Fruit fly (Drosophila melanogaster): ENCODE data around the gene cv-c.

Gene cv-c

DNA sequence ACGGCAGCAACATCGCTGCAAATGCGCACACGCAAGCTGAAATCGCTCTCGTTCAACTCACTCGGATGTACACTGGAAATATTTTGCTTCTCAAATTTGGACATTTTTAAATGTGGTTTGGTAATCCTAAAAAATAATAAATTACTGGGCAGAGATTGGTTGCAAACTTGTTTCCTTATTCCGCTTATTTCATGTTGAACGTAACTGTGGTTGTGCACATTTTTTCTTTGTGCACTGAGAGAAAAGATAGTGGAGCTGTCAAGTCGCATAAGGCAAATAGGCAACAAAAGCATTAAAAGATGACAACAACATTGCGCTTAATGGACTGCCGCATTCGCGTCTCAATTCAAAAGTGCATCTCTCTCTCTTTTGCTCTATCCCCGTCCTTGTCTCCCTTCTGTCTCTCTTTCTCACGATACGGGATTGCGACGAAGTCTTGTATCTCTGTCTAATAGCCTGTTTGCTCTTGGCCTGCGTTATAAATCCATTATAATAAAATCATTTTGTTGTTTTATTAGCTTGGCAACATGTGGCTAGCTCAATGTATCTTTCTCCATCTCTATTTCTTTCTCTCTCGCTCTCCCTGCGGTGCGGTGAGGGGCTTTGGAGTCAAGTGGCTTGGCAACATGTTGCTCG, 108.2 kb downstream of the cv-c start (continued):
- peak; percentile 90 for TF ChIP-seq Smox (GFP tag; optimal IDR thresholded peaks at IDR 0.05)
- TF ChIP-seq Eip75B (GFP tag; optimal IDR thresholded peaks at IDR 0.05): peak; percentile 96
- TF ChIP-seq Hr39 (GFP tag; optimal IDR thresholded peaks at IDR 0.05): peak; percentile 95
- TF ChIP-seq CG16779 (tag; optimal IDR thresholded peaks at IDR 0.05): peak; percentile 95
- TF ChIP-seq dac (GFP tag; optimal IDR thresholded peaks at IDR 0.05): peak; percentile 99
- TF ChIP-seq CG10631 (GFP tag; optimal IDR thresholded peaks at IDR 0.05): peak; percentile 98
- peak; percentile 98 for TF ChIP-seq fd59A (GFP tag; optimal IDR thresholded peaks at IDR 0.05)
- peak; percentile 92 for TF ChIP-seq topi (GFP tag; optimal IDR thresholded peaks at IDR 0.05)
- TF ChIP-seq CG8632 (GFP tag; optimal IDR thresholded peaks at IDR 0.05): peak; percentile 94
- peak; percentile 99 for TF ChIP-seq acj6 (GFP tag; optimal IDR thresholded peaks at IDR 0.05)
- TF ChIP-seq Ets96B (tag; optimal IDR thresholded peaks at IDR 0.05): peak; percentile 99
- peak; percentile 100 for TF ChIP-seq Hr4 (GFP tag; optimal IDR thresholded peaks at IDR 0.05)
- no peak for TF ChIP-seq CG6854 (GFP tag; optimal IDR thresholded peaks at IDR 0.05)
- TF ChIP-seq CG11294 (GFP tag; IDR thresholded peaks at IDR 0.05): peak; percentile 90
- peak; percentile 92 for TF ChIP-seq CG3032 (tag; optimal IDR thresholded peaks at IDR 0.05)
- peak; percentile 88 for TF ChIP-seq CG6808 (GFP tag; optimal IDR thresholded peaks at IDR 0.05)
- peak; percentile 94 for TF ChIP-seq spab (GFP tag; optimal IDR thresholded peaks at IDR 0.05)
- peak; percentile 100 for TF ChIP-seq CG8119 (GFP tag; IDR thresholded peaks at IDR 0.05)
- TF ChIP-seq vri (GFP tag; optimal IDR thresholded peaks at IDR 0.05): peak; percentile 74
- TF ChIP-seq CG11902 (GFP tag; optimal IDR thresholded peaks at IDR 0.05): peak; percentile 88
- peak; percentile 95 for TF ChIP-seq dsx (GFP tag; optimal IDR thresholded peaks at IDR 0.05; ENCODE audit: poor library complexity, severe bottlenecking)
- TF ChIP-seq CG4318 (GFP tag; optimal IDR thresholded peaks at IDR 0.05): peak; percentile 98
- TF ChIP-seq CG11762 (GFP tag; optimal IDR thresholded peaks at IDR 0.05; ENCODE audit: insufficient read depth): peak; percentile 93
- TF ChIP-seq CG34406 (GFP tag; optimal IDR thresholded peaks at IDR 0.05): peak; percentile 94
- TF ChIP-seq svp (GFP tag): peak; percentile 92
- peak; percentile 97 for TF ChIP-seq Hr38 (GFP tag; optimal IDR thresholded peaks at IDR 0.05)
- peak; percentile 94 for TF ChIP-seq esn (GFP tag; optimal IDR thresholded peaks at IDR 0.05)
- TF ChIP-seq CG32006 (GFP tag; optimal IDR thresholded peaks at IDR 0.05): peak; percentile 100

DNA sequence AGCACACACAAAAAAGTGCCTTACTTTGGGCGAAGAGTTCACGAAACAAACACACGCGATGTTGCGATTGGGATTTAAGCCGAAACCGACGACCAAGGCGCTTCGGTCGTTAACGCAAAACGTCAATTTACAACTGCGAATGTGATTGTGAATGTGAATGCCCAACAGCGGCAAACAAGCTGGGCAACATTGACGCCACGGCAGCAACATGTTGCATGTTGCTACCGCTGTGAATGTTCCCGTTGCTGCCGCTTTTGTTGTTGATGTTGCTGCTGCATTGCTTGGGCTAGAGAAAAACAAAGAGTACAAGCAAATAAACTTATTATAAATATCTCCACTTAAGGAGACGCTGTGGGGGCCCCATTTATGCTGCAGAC, 108.7 kb downstream of the cv-c start, which contains the start of gene NK7.1:
NK7.1 (minus strand) TSS at position 137 of the 377 bp plus-strand sequence.
- no peak for TF ChIP-seq CG8632 (GFP tag; optimal IDR thresholded peaks at IDR 0.05)
- no peak for TF ChIP-seq Eip75B (GFP tag; optimal IDR thresholded peaks at IDR 0.05)
- no peak for TF ChIP-seq CG3919 (GFP tag; optimal IDR thresholded peaks at IDR 0.05)
- no peak for TF ChIP-seq CG1621 (tag; optimal IDR thresholded peaks at IDR 0.05)
- no peak for TF ChIP-seq Sox15 (GFP tag; optimal IDR thresholded peaks at IDR 0.05)
- no peak for TF ChIP-seq CG10669 (GFP tag; optimal IDR thresholded peaks at IDR 0.05)
- no peak for TF ChIP-seq Hr4 (GFP tag; optimal IDR thresholded peaks at IDR 0.05)
- TF ChIP-seq CG8119 (GFP tag; IDR thresholded peaks at IDR 0.05): no peak
- TF ChIP-seq Ets21C (GFP tag; optimal IDR thresholded peaks at IDR 0.05): no peak
- no peak for TF ChIP-seq CG11902 (GFP tag; optimal IDR thresholded peaks at IDR 0.05)
- TF ChIP-seq CG6792 (GFP tag; optimal IDR thresholded peaks at IDR 0.05): no peak
- TF ChIP-seq cyc (GFP tag; optimal IDR thresholded peaks at IDR 0.05): no peak

DNA sequence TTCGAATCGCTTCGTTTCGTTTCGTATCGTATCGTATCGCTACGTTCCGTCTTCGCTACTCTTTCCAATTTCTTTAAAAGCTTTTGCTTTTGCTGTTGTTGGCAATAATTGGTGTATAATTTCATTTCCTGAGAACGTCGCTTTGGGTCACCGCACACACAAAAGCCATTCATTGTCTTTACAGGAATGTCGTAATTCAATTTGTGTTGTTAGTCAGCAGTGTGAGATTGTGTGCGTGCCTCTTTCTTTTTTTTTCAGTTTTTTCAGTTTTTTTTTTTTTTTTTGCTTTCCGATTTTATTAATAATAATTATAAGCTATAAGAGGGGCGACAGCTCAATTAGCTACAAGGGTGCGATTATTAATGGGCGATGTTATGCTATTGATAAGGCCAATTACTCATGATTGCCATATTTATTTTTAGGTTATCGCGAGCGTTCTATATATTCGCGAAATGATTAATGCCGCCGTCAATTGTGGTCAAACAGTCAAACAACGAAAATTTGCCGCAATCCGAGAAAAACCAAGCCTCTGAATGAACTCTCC, 110.3 kb downstream of the cv-c start:
- TF ChIP-seq vri (GFP tag; optimal IDR thresholded peaks at IDR 0.05) (peak; percentile 72), CG8319 (GFP tag; optimal IDR thresholded peaks at IDR 0.05) (no peak), CG34406 (GFP tag; optimal IDR thresholded peaks at IDR 0.05) (no peak), eg (GFP tag; IDR thresholded peaks at IDR 0.05) (no peak), CG8632 (GFP tag; optimal IDR thresholded peaks at IDR 0.05) (no peak), CG3032 (tag; optimal IDR thresholded peaks at IDR 0.05) (no peak), CG11762 (GFP tag; optimal IDR thresholded peaks at IDR 0.05; ENCODE audit: insufficient read depth) (no peak), Hr38 (GFP tag; optimal IDR thresholded peaks at IDR 0.05) (no peak), salr (GFP tag; optimal IDR thresholded peaks at IDR 0.05) (no peak), CG1621 (tag; optimal IDR thresholded peaks at IDR 0.05) (no peak), CG11902 (GFP tag; optimal IDR thresholded peaks at IDR 0.05) (no peak), Eip93F (GFP tag; optimal IDR thresholded peaks at IDR 0.05) (peak; percentile 54), CG7368 (GFP tag; optimal IDR thresholded peaks at IDR 0.05) (no peak), Ets21C (GFP tag; optimal IDR thresholded peaks at IDR 0.05) (no peak), ss (GFP tag; optimal IDR thresholded peaks at IDR 0.05) (no peak), Eip78C (GFP tag) (peak; percentile 63), CG10669 (GFP tag; optimal IDR thresholded peaks at IDR 0.05) (no peak), svp (GFP tag) (peak; percentile 93), CG32006 (GFP tag; optimal IDR thresholded peaks at IDR 0.05) (no peak)

All from whole organism, prepupa.